Fruit fly (Drosophila melanogaster): ENCODE results near the gene lectin-37Da.

dm6 chr2L:19434260-19434659 is 16.1 kb downstream of the lectin-37Da start:
- TF ChIP-seq fd59A (GFP tag; optimal IDR thresholded peaks at IDR 0.05) = no peak
- TF ChIP-seq Smox (GFP tag; optimal IDR thresholded peaks at IDR 0.05) = no peak
- no peak for TF ChIP-seq topi (GFP tag; optimal IDR thresholded peaks at IDR 0.05)
- no peak for TF ChIP-seq CG4318 (GFP tag; optimal IDR thresholded peaks at IDR 0.05)
- TF ChIP-seq CG6792 (GFP tag; optimal IDR thresholded peaks at IDR 0.05) = no peak
- no peak for TF ChIP-seq Lpt (GFP tag; optimal IDR thresholded peaks at IDR 0.05)
- TF ChIP-seq Hr39 (GFP tag; optimal IDR thresholded peaks at IDR 0.05) = no peak
- TF ChIP-seq fd85E (GFP tag; optimal IDR thresholded peaks at IDR 0.05) = no peak
- TF ChIP-seq pdm3 (GFP tag; optimal IDR thresholded peaks at IDR 0.05) = no peak

All from whole organism, prepupa.